Fruit fly (Drosophila melanogaster) whole organism, wandering third instar larva: ENCODE data around the gene obst-B.

Experiments
- Dfd ChIP-seq: fragments of >200 bp; optimal IDR thresholded peaks from 2 replicates; lab custom pipeline; 2017; ENCODE audit warnings: missing biosample characterization, missing genetic modification characterization
- Hr78 ChIP-seq: fragments of >200 bp; optimal IDR thresholded peaks from 2 replicates; lab custom pipeline; 2017; ENCODE audit warnings: missing biosample characterization, missing genetic modification characterization
- OdsH ChIP-seq: fragments of 200-800 bp; sonication (Bioruptor generic); optimal IDR thresholded peaks from 2 replicates; lab custom pipeline; 2016; ENCODE audit warnings: missing biosample characterization, mild to moderate bottlenecking, missing genetic modification characterization
- jim ChIP-seq: fragments of 175-275, 200-325 bp; sonication (Bioruptor generic); optimal IDR thresholded peaks from 2 replicates; lab custom pipeline; 2016; ENCODE audit warnings: missing biosample characterization, mild to moderate bottlenecking, missing genetic modification characterization
- lola ChIP-seq: fragments of >200 bp; optimal IDR thresholded peaks from 2 replicates; lab custom pipeline; 2017; ENCODE audit warnings: missing biosample characterization, missing genetic modification characterization

DNA sequence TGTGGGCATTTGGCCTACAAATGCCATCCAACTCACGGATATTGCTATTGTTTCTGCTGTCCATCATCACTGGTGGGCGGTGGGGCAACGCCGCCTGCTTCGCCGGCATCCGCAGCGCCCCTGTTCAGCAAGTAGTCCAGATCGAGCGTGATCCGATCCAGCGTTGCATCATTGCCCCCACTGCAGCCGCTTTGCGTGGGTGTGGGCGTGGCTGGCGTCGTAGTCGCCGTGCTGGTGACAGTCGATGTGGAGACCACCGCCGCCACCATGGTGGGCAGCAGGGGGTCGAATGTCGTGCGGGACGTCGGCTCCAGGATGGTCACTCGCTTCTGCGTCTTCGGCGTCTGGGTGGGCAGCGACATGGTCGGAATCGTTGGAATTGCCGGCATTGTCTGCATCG lies 32.3 kb downstream of the obst-B start:
- TF ChIP-seq Dfd (GFP tag; lab: Kevin White, UChicago), result no peak
- TF ChIP-seq Hr78 (GFP tag; lab: Kevin White, UChicago), result no peak
- TF ChIP-seq OdsH, result no peak
- no peak for TF ChIP-seq lola (GFP tag; lab: Kevin White, UChicago)
- TF ChIP-seq jim (GFP tag; lab: Kevin White, UChicago), result no peak
